Fruit fly (Drosophila melanogaster) whole organism, embryonic: ENCODE results near the gene ohgt.

ENCODE experiments used
- Aef1 ChIP-seq: fragments of 200-800 bp; sonication (Bioruptor generic); IDR thresholded peaks from 3 replicates; pipeline ENCODE4 v1.3.6; 2022; ENCODE audit warnings: missing biosample characterization, missing genetic modification characterization
- CG11247 ChIP-seq: fragments of 200-800 bp; sonication (Bioruptor generic); IDR thresholded peaks from 2 replicates; pipeline ENCODE4 v1.3.6; 2022; ENCODE audit warnings: missing biosample characterization, missing genetic modification characterization
- CG14050 ChIP-seq: fragments of 200-800 bp; sonication (Bioruptor generic); IDR thresholded peaks from 3 replicates; pipeline ENCODE4 v1.3.6; 2022; ENCODE audit warnings: missing biosample characterization, missing genetic modification characterization
- CG15514 ChIP-seq: fragments of 200-800 bp; sonication (Bioruptor generic); optimal IDR thresholded peaks from 3 replicates; lab custom pipeline; 2017; ENCODE audit warnings: missing biosample characterization, missing genetic modification characterization, mild to moderate bottlenecking, moderate library complexity, missing genetic modification reagents
- CG16813 ChIP-seq: fragments of 200-800 bp; sonication (Bioruptor generic); IDR thresholded peaks from 3 replicates; pipeline ENCODE4 v1.3.6; 2022; ENCODE audit warnings: missing biosample characterization, missing genetic modification characterization; ENCODE audit not compliant: partially characterized antibody
- CG18011 ChIP-seq: fragments of 200-800 bp; sonication (Bioruptor generic); optimal IDR thresholded peaks from 2 replicates; lab custom pipeline; 2017; ENCODE audit warnings: missing biosample characterization, missing genetic modification characterization, mild to moderate bottlenecking, moderate library complexity, missing genotype
- CG1832 ChIP-seq: fragments of 200-800 bp; sonication (Bioruptor generic); optimal IDR thresholded peaks from 2 replicates; lab custom pipeline; 2017; ENCODE audit warnings: missing biosample characterization, mild to moderate bottlenecking, missing genetic modification characterization, inconsistent platforms
- CG18476 ChIP-seq: fragments of 200-800 bp; sonication (Bioruptor generic); optimal IDR thresholded peaks from 2 replicates; lab custom pipeline; 2016; ENCODE audit warnings: missing biosample characterization, mild to moderate bottlenecking, missing genetic modification characterization
- CG2678 ChIP-seq: fragments of 200-800 bp; sonication (Bioruptor generic); optimal IDR thresholded peaks from 3 replicates; lab custom pipeline; 2019; ENCODE audit warnings: missing biosample characterization, mild to moderate bottlenecking, missing genetic modification characterization, moderate library complexity
- CG30431 ChIP-seq: fragments of 200-800 bp; sonication (Bioruptor generic); optimal IDR thresholded peaks from 2 replicates; lab custom pipeline; 2017; ENCODE audit warnings: missing biosample characterization, missing genetic modification characterization
- CG31441 ChIP-seq: fragments of 200-800 bp; sonication (Bioruptor generic); IDR thresholded peaks from 2 replicates; pipeline ENCODE4 v1.3.6; 2022; ENCODE audit warnings: missing biosample characterization, missing genetic modification characterization
- CG32532 ChIP-seq: fragments of 200-800 bp; sonication (Bioruptor generic); IDR thresholded peaks from 2 replicates; pipeline ENCODE4 v1.3.6; 2022; ENCODE audit warnings: missing biosample characterization, missing genetic modification characterization
- CG34422 ChIP-seq: fragments of 200-800 bp; sonication (Bioruptor generic); IDR thresholded peaks from 3 replicates; pipeline ENCODE4 v1.3.6; 2022; ENCODE audit warnings: missing biosample characterization, missing genetic modification characterization
- CG4282 ChIP-seq: fragments of 200-800 bp; sonication (Bioruptor generic); optimal IDR thresholded peaks from 2 replicates; lab custom pipeline; 2016; ENCODE audit warnings: missing biosample characterization, missing genetic modification characterization
- CG6791 ChIP-seq: fragments of 200-800 bp; sonication (Bioruptor generic); IDR thresholded peaks from 3 replicates; pipeline ENCODE4 v1.3.6; 2022; ENCODE audit warnings: missing biosample characterization, missing genetic modification characterization; ENCODE audit not compliant: partially characterized antibody
- CG7357 ChIP-seq: fragments of 200-800 bp; sonication (Bioruptor generic); IDR thresholded peaks from 3 replicates; pipeline ENCODE4 v1.3.6; 2022; ENCODE audit warnings: missing biosample characterization, missing genetic modification characterization
- CG9817 ChIP-seq: fragments of 200-800 bp; sonication (Bioruptor generic); optimal IDR thresholded peaks from 2 replicates; lab custom pipeline; 2018; ENCODE audit warnings: missing biosample characterization, mild to moderate bottlenecking, missing genetic modification characterization, moderate library complexity
- Dref ChIP-seq: fragments of 200-800 bp; sonication (Bioruptor generic); IDR thresholded peaks from 2 replicates; pipeline ENCODE4 v1.3.6; 2022; ENCODE audit warnings: missing biosample characterization, missing genetic modification characterization
- H15 ChIP-seq: fragments of 200-800 bp; sonication (Bioruptor generic); IDR thresholded peaks from 3 replicates; pipeline ENCODE4 v1.3.6; 2022; ENCODE audit warnings: missing biosample characterization, missing genetic modification characterization
- HLHmδ ChIP-seq: fragments of 200-800 bp; sonication (Bioruptor generic); optimal IDR thresholded peaks from 2 replicates; lab custom pipeline; 2018; ENCODE audit warnings: missing biosample characterization, mild to moderate bottlenecking, missing genetic modification characterization, moderate library complexity
- Hand ChIP-seq: fragments of 200-800 bp; sonication (Bioruptor generic); optimal IDR thresholded peaks from 2 replicates; lab custom pipeline; 2017; ENCODE audit warnings: mild to moderate bottlenecking, missing biosample characterization, missing genetic modification reagents, missing genetic modification characterization
- MTF-1 ChIP-seq: fragments of 200-800 bp; sonication (Bioruptor generic); optimal IDR thresholded peaks from 2 replicates; lab custom pipeline; 2018; ENCODE audit warnings: missing biosample characterization, mild to moderate bottlenecking, missing genetic modification characterization, borderline replicate concordance
- Nf-YB ChIP-seq: fragments of 200-800 bp; sonication (Bioruptor generic); optimal IDR thresholded peaks from 3 replicates; lab custom pipeline; 2019; ENCODE audit warnings: missing biosample characterization, mild to moderate bottlenecking, missing genetic modification characterization, moderate library complexity
- Nf-YC ChIP-seq: fragments of 200-800 bp; optimal IDR thresholded peaks from 3 replicates; lab custom pipeline; 2019; ENCODE audit warnings: missing biosample characterization, mild to moderate bottlenecking, missing genetic modification characterization, moderate library complexity
- Side ChIP-seq: fragments of 200-800 bp; sonication (Bioruptor generic); optimal IDR thresholded peaks from 2 replicates; lab custom pipeline; 2016; ENCODE audit warnings: missing biosample characterization, missing genetic modification characterization
- Xbp1 ChIP-seq: fragments of 200-800 bp; sonication (Bioruptor generic); optimal IDR thresholded peaks from 3 replicates; lab custom pipeline; 2016; ENCODE audit warnings: missing biosample characterization, mild to moderate bottlenecking, missing genetic modification characterization
- bab2 ChIP-seq: fragments of 200-800 bp; sonication (Bioruptor generic); optimal IDR thresholded peaks from 2 replicates; lab custom pipeline; 2016; ENCODE audit warnings: missing biosample characterization, missing genetic modification characterization
- cg ChIP-seq: fragments of 200-800 bp; sonication (Bioruptor generic); optimal IDR thresholded peaks from 3 replicates; lab custom pipeline; 2019; ENCODE audit warnings: missing biosample characterization, mild to moderate bottlenecking, missing genetic modification characterization, moderate library complexity
- chinmo ChIP-seq: fragments of 200-800 bp; sonication (Bioruptor generic); IDR thresholded peaks from 4 replicates; pipeline ENCODE4 v1.3.6; 2022; ENCODE audit warnings: missing biosample characterization, missing genetic modification characterization; ENCODE audit not compliant: partially characterized antibody
- chn ChIP-seq: fragments of 200-800 bp; sonication (Bioruptor generic); optimal IDR thresholded peaks from 2 replicates; lab custom pipeline; 2016; ENCODE audit warnings: missing biosample characterization, missing genetic modification characterization
- dan ChIP-seq: fragments of 200-800 bp; sonication (Bioruptor generic); IDR thresholded peaks from 2 replicates; pipeline ENCODE4 v1.3.6; 2022; ENCODE audit warnings: missing biosample characterization, missing genetic modification characterization
- dimm ChIP-seq: fragments of 200-800 bp; sonication (Bioruptor generic); IDR thresholded peaks from 2 replicates; pipeline ENCODE4 v1.3.6; 2022; ENCODE audit warnings: missing biosample characterization, missing genetic modification characterization
- en ChIP-seq: fragments of 200-800 bp; sonication (Bioruptor generic); optimal IDR thresholded peaks from 2 replicates; lab custom pipeline; 2016; ENCODE audit warnings: missing biosample characterization, missing genetic modification characterization
- ewg ChIP-seq: fragments of 200-800 bp; sonication (Bioruptor generic); optimal IDR thresholded peaks from 3 replicates; lab custom pipeline; 2017; ENCODE audit warnings: mild to moderate bottlenecking, missing biosample characterization, missing genetic modification reagents, missing genetic modification characterization
- fru ChIP-seq: fragments of >200 bp; optimal IDR thresholded peaks from 2 replicates; lab custom pipeline; 2017
- gsb-n ChIP-seq: fragments of 200-800 bp; sonication (Bioruptor generic); optimal IDR thresholded peaks from 3 replicates; lab custom pipeline; 2018; ENCODE audit warnings: missing biosample characterization, mild to moderate bottlenecking, missing genetic modification characterization
- lov ChIP-seq, 2 experiments: fragments of 200-800 bp in 1 of 2; fragments of >200 bp in 1 of 2; sonication (Bioruptor generic) in 1 of 2; IDR thresholded peaks in 1 of 2; optimal IDR thresholded peaks in 1 of 2; 2 replicates in 1 of 2; 3 replicates in 1 of 2; pipeline versions ENCODE4 v1.3.6 to Lab custom; 2017 to 2022; ENCODE audit warnings: missing biosample characterization in 1 of 2, missing genetic modification characterization in 1 of 2
- luna ChIP-seq: fragments of 200-800 bp; sonication (Bioruptor generic); optimal IDR thresholded peaks from 2 replicates; lab custom pipeline; 2016; ENCODE audit warnings: missing biosample characterization, missing genetic modification characterization
- nerfin-1 ChIP-seq: fragments of 200-800 bp; sonication (Bioruptor generic); optimal IDR thresholded peaks from 3 replicates; lab custom pipeline; 2019; ENCODE audit warnings: missing biosample characterization, mild to moderate bottlenecking, missing genetic modification characterization, moderate library complexity
- onecut ChIP-seq: fragments of 200-800 bp; sonication (Bioruptor generic); IDR thresholded peaks from 2 replicates; pipeline ENCODE4 v1.3.6; 2022; ENCODE audit warnings: missing biosample characterization, missing genetic modification characterization
- peb ChIP-seq: fragments of 200-800 bp; sonication (Bioruptor generic); IDR thresholded peaks from 2 replicates; pipeline ENCODE4 v1.3.6; 2022; ENCODE audit warnings: missing biosample characterization, missing genetic modification characterization
- repo ChIP-seq: fragments of 200-800 bp; sonication (Bioruptor generic); optimal IDR thresholded peaks from 2 replicates; lab custom pipeline; 2016; ENCODE audit warnings: missing biosample characterization, missing genetic modification characterization
- sc ChIP-seq, 3 experiments: fragments of >200 bp in 2 of 3; fragments of 200-800 bp in 1 of 3; sonication (Bioruptor generic) in 1 of 3; optimal IDR thresholded peaks; 2 replicates in 2 of 3; 3 replicates in 1 of 3; lab custom pipeline; 2017; ENCODE audit warnings: mild to moderate bottlenecking in 1 of 3, missing biosample characterization in 1 of 3, missing genetic modification characterization in 1 of 3, missing genetic modification reagents in 1 of 3
- scrt ChIP-seq: fragments of 200-800 bp; sonication (Bioruptor generic); optimal IDR thresholded peaks from 2 replicates; lab custom pipeline; 2018; ENCODE audit warnings: missing biosample characterization, mild to moderate bottlenecking, missing genetic modification characterization, moderate library complexity
- seq ChIP-seq: fragments of 200-800 bp; sonication (Bioruptor generic); IDR thresholded peaks from 2 replicates; pipeline ENCODE4 v1.3.6; 2022; ENCODE audit warnings: missing biosample characterization, missing genetic modification characterization
- tll ChIP-seq, 2 experiments: fragments of 200-800 bp in 1 of 2; fragments of >200 bp in 1 of 2; sonication (Bioruptor generic) in 1 of 2; optimal IDR thresholded peaks; 2 replicates each; lab custom pipeline; 2017 to 2019; ENCODE audit warnings: missing biosample characterization in 2 of 2, missing genetic modification characterization in 2 of 2, mild to moderate bottlenecking in 1 of 2, moderate library complexity in 1 of 2
- trh ChIP-seq: fragments of 200-800 bp; sonication (Bioruptor generic); optimal IDR thresholded peaks from 2 replicates; lab custom pipeline; 2016; ENCODE audit warnings: missing biosample characterization, missing genetic modification characterization
- unpg ChIP-seq: fragments of 200-800 bp; sonication (Bioruptor generic); optimal IDR thresholded peaks from 3 replicates; lab custom pipeline; 2018; ENCODE audit warnings: missing biosample characterization, mild to moderate bottlenecking, missing genetic modification characterization, moderate library complexity

ohgt gene

dm6 chr3R:10070195-10070594 is 21.2 kb downstream of the ohgt start:
- TF ChIP-seq onecut = peak; percentile 39; the same call in 1 of the 2 replicates
- TF ChIP-seq CG32532 (GFP tag; lab: Robert Waterston, UW) = 0 out of 2 replicates have a peak, but pooled peaks have one; percentile 25
- no peak for TF ChIP-seq CG2678 (tag; lab: Kevin White, UChicago)
- TF ChIP-seq nerfin-1 (tag; lab: Kevin White, UChicago) = peak; percentile 79
- peak; percentile 63; the same call in 1 of the 4 replicates for TF ChIP-seq chinmo (GFP tag; lab: Robert Waterston, UW)
- 0 out of 2 replicates have a peak, but pooled peaks have one; percentile 1 for TF ChIP-seq Dref (GFP tag; lab: Robert Waterston, UW)
- 0 out of 2 replicates have a peak, but pooled peaks have one; percentile 18 for TF ChIP-seq dan (GFP tag; lab: Robert Waterston, UW)
- TF ChIP-seq Nf-YC (tag; lab: Kevin White, UChicago) = peak; percentile 97
- TF ChIP-seq CG16813 = 0 out of 3 replicates have a peak, but pooled peaks have one; percentile 16
- 0 out of 2 replicates have a peak, but pooled peaks have one; percentile 12 for TF ChIP-seq dimm
- no peak for TF ChIP-seq peb (GFP tag; lab: Robert Waterston, UW)
- TF ChIP-seq ewg = peak; percentile 95
- peak; percentile 96 for TF ChIP-seq Nf-YB
- TF ChIP-seq seq = peak; percentile 46; the same call in 1 of the 2 replicates
- no peak for TF ChIP-seq CG9817 (tag; lab: Kevin White, UChicago)
- peak; percentile 95 for TF ChIP-seq scrt (GFP tag; lab: Kevin White, UChicago)
- TF ChIP-seq CG1832 (GFP tag; lab: Kevin White, UChicago) = peak; percentile 32
- TF ChIP-seq Xbp1 = no peak
- TF ChIP-seq lov (optimal IDR thresholded peaks at IDR 0.05; lab: Kevin White, UChicago) = no peak
- TF ChIP-seq lov (GFP tag; IDR thresholded peaks at IDR 0.05; lab: Robert Waterston, UW) = no peak
- no peak for TF ChIP-seq en (GFP tag; lab: Kevin White, UChicago)

dm6 chr3R:10070817-10071216 is 21.8 kb downstream of the ohgt start, which contains the start of gene nerfin-2:
TSS of gene nerfin-2 (plus strand) at chr3R:10071117.
- TF ChIP-seq bab2 (GFP tag; lab: Kevin White, UChicago) = no peak
- no peak for TF ChIP-seq CG11247
- TF ChIP-seq CG18011 (GFP tag; lab: Kevin White, UChicago) = no peak
- no peak for TF ChIP-seq CG15514 (GFP tag; lab: Kevin White, UChicago)
- TF ChIP-seq MTF-1 (GFP tag; lab: Kevin White, UChicago) = no peak
- TF ChIP-seq CG14050 (GFP tag; lab: Robert Waterston, UW) = no peak
- TF ChIP-seq scrt (GFP tag; lab: Kevin White, UChicago) = no peak
- no peak for TF ChIP-seq CG30431 (GFP tag; lab: Kevin White, UChicago)
- TF ChIP-seq luna = no peak
- TF ChIP-seq H15 (GFP tag; lab: Robert Waterston, UW) = no peak
- no peak for TF ChIP-seq gsb-n (tag; lab: Kevin White, UChicago)
- TF ChIP-seq Hand (GFP tag; lab: Kevin White, UChicago) = no peak
- no peak for TF ChIP-seq trh (GFP tag; lab: Kevin White, UChicago)
- no peak for TF ChIP-seq Side (GFP tag; lab: Kevin White, UChicago)
- no peak for TF ChIP-seq HLHmδ (GFP tag; lab: Kevin White, UChicago)
- TF ChIP-seq cg (GFP tag; lab: Kevin White, UChicago) = no peak
- TF ChIP-seq CG7357 (GFP tag; lab: Robert Waterston, UW) = no peak
- TF ChIP-seq, all 482 proteins: peak for 0

- no peak for TF ChIP-seq Aef1 (GFP tag; lab: Robert Waterston, UW)
- TF ChIP-seq CG4282 (GFP tag; lab: Kevin White, UChicago) = no peak
- no peak for TF ChIP-seq CG6791 (GFP tag; lab: Robert Waterston, UW)
- TF ChIP-seq CG31441 (GFP tag; lab: Robert Waterston, UW) = no peak
- TF ChIP-seq repo (GFP tag; lab: Kevin White, UChicago) = no peak
- no peak for TF ChIP-seq tll (GFP tag; optimal IDR thresholded peaks at IDR 0.05; lab: Kevin White, UChicago)
- no peak for TF ChIP-seq CG18476 (GFP tag; lab: Kevin White, UChicago)
- TF ChIP-seq fru (lab: Kevin White, UChicago) = no peak
- TF ChIP-seq CG34422 = no peak
- no peak for TF ChIP-seq unpg
- no peak for TF ChIP-seq chn (GFP tag; lab: Kevin White, UChicago)
- TF ChIP-seq sc (optimal IDR thresholded peaks at IDR 0.05; lab: Kevin White, UChicago) = no peak
- no peak for TF ChIP-seq sc (GFP tag; optimal IDR thresholded peaks at IDR 0.05; lab: Kevin White, UChicago)
Measured at dm6 chr3R:10075323-10075788, 26.4 kb downstream of the ohgt start, which contains the start of gene Alp13. TSS of gene Alp13 (minus strand) at chr3R:10075373.
